Worm (Caenorhabditis elegans) whole organism, L1 larva: ENCODE results near the gene mtss-1.

Experiments used
- aly-2 ChIP-seq: fragments of 150-350 bp; optimal IDR thresholded peaks from 2 replicates; lab custom pipeline; 2014; ENCODE audit warnings: missing biosample characterization, missing genetic modification characterization
- ces-1 ChIP-seq: fragments of 150-350 bp; optimal IDR thresholded peaks from 2 replicates; lab custom pipeline; 2014; ENCODE audit warnings: missing biosample characterization, missing genetic modification reagents, missing genetic modification characterization
- efl-1 ChIP-seq, 4 experiments: fragments of 150-350 bp; optimal IDR thresholded peaks in 3 of 4; peaks in 1 of 4; 1 replicate in 1 of 4; 2 replicates in 3 of 4; lab custom pipeline; 2014; ENCODE audit warnings: missing biosample characterization in 2 of 4, missing genetic modification characterization in 2 of 4, missing genetic modification reagents in 2 of 4
- fkh-10 ChIP-seq: sonication (generic microtip); optimal IDR thresholded peaks from 2 replicates; lab custom pipeline; 2017; ENCODE audit warnings: missing biosample characterization, missing genetic modification reagents, missing genetic modification characterization
- lin-35 ChIP-seq, 2 experiments: fragments of 150-350 bp; optimal IDR thresholded peaks; 2 replicates each; lab custom pipeline; 2014; ENCODE audit warnings: missing biosample characterization in 2 of 2, missing genetic modification characterization in 2 of 2, missing genetic modification reagents in 2 of 2
- nhr-11 ChIP-seq: fragments of 150-350 bp; optimal IDR thresholded peaks from 2 replicates; lab custom pipeline; 2014; ENCODE audit warnings: missing biosample characterization, missing genetic modification characterization
- nhr-237 ChIP-seq: fragments of 150-350 bp; optimal IDR thresholded peaks from 2 replicates; lab custom pipeline; 2014; ENCODE audit warnings: missing biosample characterization, missing genetic modification characterization
- rnt-1 ChIP-seq: sonication (generic microtip); optimal IDR thresholded peaks from 2 replicates; lab custom pipeline; 2016; ENCODE audit warnings: mild to moderate bottlenecking, missing genetic modification characterization, moderate library complexity, missing compliant biosample characterization
- snpc-4 ChIP-seq: fragments of 150-350 bp; optimal IDR thresholded peaks from 2 replicates; lab custom pipeline; 2014; ENCODE audit warnings: missing biosample characterization, missing genetic modification characterization
- unc-130 ChIP-seq: fragments of 150-350 bp; optimal IDR thresholded peaks from 2 replicates; lab custom pipeline; 2017; ENCODE audit warnings: missing biosample characterization, missing genetic modification characterization, inconsistent platforms
- vab-15 ChIP-seq: sonication (generic microtip); optimal IDR thresholded peaks from 2 replicates; lab custom pipeline; 2017; ENCODE audit warnings: missing genotype, mild to moderate bottlenecking, missing genetic modification characterization, missing compliant biosample characterization
- zag-1 ChIP-seq: fragments of 150-350 bp; optimal IDR thresholded peaks from 2 replicates; lab custom pipeline; 2014; ENCODE audit warnings: missing biosample characterization, missing genetic modification characterization

ce11 chrIII:8815699-8816098 lies 47.6 kb downstream of the mtss-1 start:
- TF ChIP-seq zag-1 (tag; lab: Kevin White, UChicago): no peak
- no peak for TF ChIP-seq nhr-237 (tag; lab: Kevin White, UChicago)
- TF ChIP-seq lin-35 (GFP tag; optimal IDR thresholded peaks at IDR 0.05; lab: Kevin White, UChicago): peak in 1 of 2 experiments; percentile 25
- no peak for TF ChIP-seq nhr-11 (tag; lab: Kevin White, UChicago)
- no peak for TF ChIP-seq vab-15 (tag; lab: Kevin White, UChicago)
- TF ChIP-seq snpc-4 (tag; lab: Kevin White, UChicago): no peak
- no peak for TF ChIP-seq fkh-10 (GFP tag; lab: Kevin White, UChicago)
- no peak for TF ChIP-seq ces-1 (GFP tag; lab: Kevin White, UChicago)
- TF ChIP-seq unc-130: peak; percentile 36
- TF ChIP-seq aly-2 (tag; lab: Kevin White, UChicago): no peak
- TF ChIP-seq rnt-1 (tag; lab: Kevin White, UChicago): peak; percentile 56
- peak in 1 of 2 experiments; percentile 15 for TF ChIP-seq efl-1 (optimal IDR thresholded peaks at IDR 0.05; lab: Kevin White, UChicago)
- peak in 1 of 2 experiments; percentile 89 for TF ChIP-seq efl-1 (GFP tag; optimal IDR thresholded peaks at IDR 0.05 in 1 of 2; lab: Kevin White, UChicago)
